Fruit fly (Drosophila melanogaster): ENCODE measurements around the gene stai.

stai gene

dm6 chr2L:6090786-6091716 is 9.1 kb upstream of the stai start, which contains the start of gene CG45075 (continued):
- TF ChIP-seq CG17186 (GFP tag; optimal IDR thresholded peaks at IDR 0.05) (no peak), Atf6 (GFP tag; IDR thresholded peaks at IDR 0.05) (no peak), hbn (GFP tag; IDR thresholded peaks at IDR 0.05; ENCODE audit: partially characterized antibody) (no peak), prd (optimal IDR thresholded peaks at IDR 0.05) (no peak), prd (GFP tag; IDR thresholded peaks at IDR 0.05) (no peak), ewg (GFP tag; optimal IDR thresholded peaks at IDR 0.05) (peak; percentile 17), h (optimal IDR thresholded peaks at IDR 0.05) (no peak), bsh (GFP tag; optimal IDR thresholded peaks at IDR 0.05) (peak in 1 of 2 experiments; percentile 23), tgo (GFP tag; IDR thresholded peaks at IDR 0.05) (no peak), CG2129 (GFP tag; IDR thresholded peaks at IDR 0.05; ENCODE audit: partially characterized antibody) (no peak), CG12071 (GFP tag; optimal IDR thresholded peaks at IDR 0.05) (no peak), Ada2b (GFP tag; IDR thresholded peaks at IDR 0.05) (no peak), Hr51 (GFP tag; optimal IDR thresholded peaks at IDR 0.05) (no peak), CG10979 (tag; optimal IDR thresholded peaks at IDR 0.05) (peak; percentile 26), CG17912 (GFP tag; optimal IDR thresholded peaks at IDR 0.05) (no peak), scrt (GFP tag; optimal IDR thresholded peaks at IDR 0.05) (peak; percentile 19), CG9437 (GFP tag; optimal IDR thresholded peaks at IDR 0.05) (no peak), Meics (GFP tag; optimal IDR thresholded peaks at IDR 0.05) (no peak), stc (GFP tag; IDR thresholded peaks at IDR 0.05) (no peak), CG6254 (GFP tag; optimal IDR thresholded peaks at IDR 0.05) (no peak), CG14860 (GFP tag; IDR thresholded peaks at IDR 0.05; ENCODE audit: partially characterized antibody) (no peak), ap (GFP tag; IDR thresholded peaks at IDR 0.05) (no peak), Ets97D (GFP tag; optimal IDR thresholded peaks at IDR 0.05) (peak; percentile 6), CG13894 (tag; optimal IDR thresholded peaks at IDR 0.05) (peak; percentile 79), btn (GFP tag; optimal IDR thresholded peaks at IDR 0.05) (no peak), NC2α (GFP tag; optimal IDR thresholded peaks at IDR 0.05) (no peak), CG34422 (GFP tag; IDR thresholded peaks at IDR 0.05) (0 out of 3 replicates have a peak, but pooled peaks have one; percentile 37), klu (GFP tag; IDR thresholded peaks at IDR 0.05) (no peak), CG17829 (tag; optimal IDR thresholded peaks at IDR 0.05) (peak; percentile 23), fd3F (GFP tag; optimal IDR thresholded peaks at IDR 0.05) (no peak), CG18619 (GFP tag; optimal IDR thresholded peaks at IDR 0.05) (no peak), E2f1 (GFP tag; IDR thresholded peaks at IDR 0.05) (no peak), CG5953 (GFP tag; IDR thresholded peaks at IDR 0.05) (0 out of 2 replicates have a peak, but pooled peaks have one; percentile 24), fd96Cb (tag; optimal IDR thresholded peaks at IDR 0.05) (no peak), CG8478 (optimal IDR thresholded peaks at IDR 0.05) (no peak), CG6854 (GFP tag; optimal IDR thresholded peaks at IDR 0.05) (no peak), CG18476 (GFP tag; optimal IDR thresholded peaks at IDR 0.05) (no peak), bab2 (GFP tag; optimal IDR thresholded peaks at IDR 0.05) (no peak), HmgD (GFP tag; optimal IDR thresholded peaks at IDR 0.05) (no peak), gsb-n (tag; optimal IDR thresholded peaks at IDR 0.05) (peak; percentile 36), Vsx1 (GFP tag; optimal IDR thresholded peaks at IDR 0.05) (no peak), CG1603 (tag; optimal IDR thresholded peaks at IDR 0.05) (peak; percentile 2), sna (GFP tag; IDR thresholded peaks at IDR 0.05; ENCODE audit: partially characterized antibody) (no peak), CG16779 (GFP tag; IDR thresholded peaks at IDR 0.05) (no peak), inv (GFP tag; IDR thresholded peaks at IDR 0.05; ENCODE audit: partially characterized antibody) (no peak), CG17385 (GFP tag; optimal IDR thresholded peaks at IDR 0.05) (no peak), CG3838 (GFP tag; optimal IDR thresholded peaks at IDR 0.05) (no peak), al (GFP tag; IDR thresholded peaks at IDR 0.05) (no peak), sens-2 (GFP tag; IDR thresholded peaks at IDR 0.05) (peak; percentile 49; the same call in 1 of the 2 replicates)

Measured in whole organism, embryonic.